Worm (Caenorhabditis elegans) whole organism, L4 larva: Measurements from ENCODE around the gene T09A5.15.

ENCODE experiments used
- Y75B8A.6 ChIP-seq: fragments of 200-800 bp; sonication (Bioruptor generic); IDR thresholded peaks from 2 replicates; pipeline ENCODE4 v1.3.6; 2022; ENCODE audit warnings: missing genetic modification reagents, missing genetic modification characterization, missing compliant biosample characterization
- ama-1 ChIP-seq: fragments of 150-350 bp; optimal IDR thresholded peaks from 2 replicates; lab custom pipeline; 2014; ENCODE audit warnings: inconsistent platforms, mixed read lengths
- ceh-82 ChIP-seq: sonication (generic microtip); optimal IDR thresholded peaks from 2 replicates; lab custom pipeline; 2017; ENCODE audit warnings: missing biosample characterization, missing genetic modification characterization
- ces-1 ChIP-seq: fragments of 150-350 bp; sonication (generic microtip); optimal IDR thresholded peaks from 4 replicates; lab custom pipeline; 2014; ENCODE audit warnings: missing biosample characterization, missing genetic modification reagents, missing genetic modification characterization
- fkh-10 ChIP-seq: fragments of 150-350 bp; optimal IDR thresholded peaks from 2 replicates; lab custom pipeline; 2014; ENCODE audit warnings: missing biosample characterization, missing genetic modification reagents, missing genetic modification characterization
- lin-39 ChIP-seq: fragments of 150-350 bp; optimal IDR thresholded peaks from 2 replicates; lab custom pipeline; 2014; ENCODE audit warnings: missing biosample characterization, missing genetic modification reagents, missing genetic modification characterization
- mdl-1 ChIP-seq, 2 experiments: fragments of 150-350 bp in 1 of 2; sonication (generic microtip) in 1 of 2; optimal IDR thresholded peaks; 2 replicates each; lab custom pipeline; 2014 to 2017; ENCODE audit warnings: missing biosample characterization in 2 of 2, missing genetic modification characterization in 2 of 2
- nhr-10 ChIP-seq: fragments of 150-350 bp; optimal IDR thresholded peaks from 2 replicates; lab custom pipeline; 2014; ENCODE audit warnings: missing biosample characterization, missing genetic modification characterization
- nhr-237 ChIP-seq: sonication (generic microtip); optimal IDR thresholded peaks from 2 replicates; lab custom pipeline; 2017; ENCODE audit warnings: missing biosample characterization, missing genetic modification characterization
- nhr-28 ChIP-seq: fragments of 150-350 bp; optimal IDR thresholded peaks from 2 replicates; lab custom pipeline; 2014; ENCODE audit warnings: missing biosample characterization, missing genetic modification characterization
- sdz-12 ChIP-seq: fragments of 200-800 bp; sonication (Bioruptor generic); optimal IDR thresholded peaks from 2 replicates; lab custom pipeline; 2018; ENCODE audit warnings: mild to moderate bottlenecking, missing genetic modification characterization, missing compliant biosample characterization
- skn-1 ChIP-seq: fragments of 150-350 bp; optimal IDR thresholded peaks from 2 replicates; lab custom pipeline; 2014; ENCODE audit warnings: missing biosample characterization, missing genetic modification characterization
- zfp-3 ChIP-seq: fragments of 200-800 bp; sonication (Bioruptor generic); conservative IDR thresholded peaks from 2 replicates; pipeline ENCODE4 v1.3.6; 2022; ENCODE audit warnings: missing genetic modification reagents, missing genetic modification characterization, missing compliant biosample characterization
- zip-2 ChIP-seq: fragments of 150-350 bp; optimal IDR thresholded peaks from 2 replicates; lab custom pipeline; 2014; ENCODE audit warnings: missing biosample characterization, missing genetic modification characterization

DNA sequence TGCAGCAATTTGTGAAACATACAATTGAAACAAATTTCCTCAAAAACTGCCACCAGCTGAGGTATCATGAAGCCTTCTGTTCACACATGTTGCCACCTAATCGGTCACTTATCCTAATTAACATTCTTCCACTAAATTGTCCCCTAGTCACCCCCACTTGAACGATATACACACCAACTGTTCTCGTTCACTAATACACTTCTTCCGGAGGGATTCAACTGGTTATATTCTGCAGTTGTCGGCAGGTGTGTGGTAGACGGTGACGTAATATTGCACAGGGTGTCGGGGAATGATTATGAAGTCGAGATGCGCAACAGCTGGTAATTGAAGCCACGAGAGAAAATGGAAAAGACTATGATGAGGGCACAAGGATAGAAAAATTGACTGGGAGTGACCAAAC lies 42.4 kb upstream of the T09A5.15 start:
- no peak for TF ChIP-seq ces-1
- no peak for TF ChIP-seq zfp-3 (GFP tag; lab: Robert Waterston, UW)
- no peak for TF ChIP-seq nhr-10 (tag; lab: Kevin White, UChicago)
- TF ChIP-seq ama-1 (lab: Kevin White, UChicago) = no peak
- TF ChIP-seq skn-1 (tag; lab: Kevin White, UChicago) = no peak
- no peak for TF ChIP-seq zip-2 (tag; lab: Kevin White, UChicago)
- no peak for TF ChIP-seq fkh-10 (GFP tag; lab: Kevin White, UChicago)
- TF ChIP-seq nhr-28 (tag; lab: Kevin White, UChicago) = no peak
- TF ChIP-seq sdz-12 (GFP tag; lab: Kevin White, UChicago) = no peak
- TF ChIP-seq nhr-237 (tag; lab: Kevin White, UChicago) = no peak
- TF ChIP-seq lin-39 (tag; lab: Kevin White, UChicago) = no peak
- no peak for TF ChIP-seq mdl-1 (tag; optimal IDR thresholded peaks at IDR 0.05; lab: Kevin White, UChicago)
- TF ChIP-seq Y75B8A.6 (GFP tag; lab: Robert Waterston, UW) = no peak
- TF ChIP-seq ceh-82 (tag; lab: Kevin White, UChicago) = no peak
